Worm (Caenorhabditis elegans) whole organism, late embryonic: ENCODE data around the gene C33B4.2.

Experiments used
- Y22D7AL.16 ChIP-seq: sonication (generic microtip); optimal IDR thresholded peaks from 2 replicates; lab custom pipeline; 2016; ENCODE audit warnings: missing genetic modification characterization, missing compliant biosample characterization
- ets-4 ChIP-seq: sonication (generic microtip); optimal IDR thresholded peaks from 2 replicates; lab custom pipeline; 2016; ENCODE audit warnings: missing genetic modification characterization, missing compliant biosample characterization
- nhr-11 ChIP-seq: fragments of 150-350 bp; optimal IDR thresholded peaks from 2 replicates; lab custom pipeline; 2014; ENCODE audit warnings: missing biosample characterization, missing genetic modification characterization
- rnt-1 ChIP-seq: sonication (generic microtip); optimal IDR thresholded peaks from 2 replicates; lab custom pipeline; 2016; ENCODE audit warnings: missing genetic modification characterization, missing compliant biosample characterization
- tbx-7 ChIP-seq: sonication (generic microtip); optimal IDR thresholded peaks from 2 replicates; lab custom pipeline; 2016; ENCODE audit warnings: missing genotype, missing genetic modification characterization, missing compliant biosample characterization

- no peak for TF ChIP-seq ets-4 (tag; lab: Kevin White, UChicago)
- no peak for TF ChIP-seq nhr-11 (tag; lab: Kevin White, UChicago)
- no peak for TF ChIP-seq Y22D7AL.16
- TF ChIP-seq tbx-7 (tag; lab: Kevin White, UChicago) = no peak
- TF ChIP-seq rnt-1 (tag; lab: Kevin White, UChicago) = no peak
These were observed 34.4 kb downstream of the C33B4.2 start, which contains the start of gene sqt-1 for ce11 chrII:11337497-11338040.
